Worm (Caenorhabditis elegans) whole organism, L1 larva: ENCODE data around the gene nspe-5.
A peak's percentile ranks its signal among the peaks of the same experiment; 100 is the strongest.
"Not testable (repeated sequence)": the region's sequence is repeated elsewhere in the genome, so short reads cannot be mapped to it uniquely, and the experiment has no call there.

Source experiments
- C16A3.4 ChIP-seq: fragments of 150-350 bp; optimal IDR thresholded peaks from 2 replicates; lab custom pipeline; 2014; ENCODE audit warnings: missing biosample characterization, missing genetic modification characterization
- F16B12.6 ChIP-seq: fragments of 150-350 bp; optimal IDR thresholded peaks from 2 replicates; lab custom pipeline; 2014; ENCODE audit warnings: missing biosample characterization, missing genetic modification characterization
- alr-1 ChIP-seq: fragments of 200-800 bp; sonication (Bioruptor generic); optimal IDR thresholded peaks from 2 replicates; lab custom pipeline; 2018; ENCODE audit warnings: borderline replicate concordance, mild to moderate bottlenecking, missing genetic modification characterization, missing compliant biosample characterization
- blmp-1 ChIP-seq: fragments of 150-350 bp; optimal IDR thresholded peaks from 2 replicates; lab custom pipeline; 2014; ENCODE audit warnings: missing biosample characterization, missing genetic modification characterization
- ceh-82 ChIP-seq, 3 experiments: fragments of 150-350 bp in 1 of 3; sonication (generic microtip) in 2 of 3; optimal IDR thresholded peaks; 2 replicates each; lab custom pipeline; 2014 to 2017; ENCODE audit warnings: missing biosample characterization in 3 of 3, missing genetic modification characterization in 3 of 3
- ceh-88 ChIP-seq: fragments of 200-800 bp; sonication (Bioruptor generic); IDR thresholded peaks from 2 replicates; pipeline ENCODE4 v1.3.6; 2022; ENCODE audit warnings: missing genetic modification characterization, missing compliant biosample characterization
- ceh-90 ChIP-seq: sonication (generic microtip); optimal IDR thresholded peaks from 2 replicates; lab custom pipeline; 2016; ENCODE audit warnings: missing genetic modification characterization, missing compliant biosample characterization
- ces-1 ChIP-seq: fragments of 150-350 bp; optimal IDR thresholded peaks from 2 replicates; lab custom pipeline; 2014; ENCODE audit warnings: missing biosample characterization, missing genetic modification reagents, missing genetic modification characterization
- dpl-1 ChIP-seq, 3 experiments: fragments of 150-350 bp in 2 of 3; sonication (generic microtip) in 1 of 3; optimal IDR thresholded peaks; 2 replicates each; lab custom pipeline; 2014 to 2017; ENCODE audit warnings: missing biosample characterization in 3 of 3, missing genetic modification characterization in 3 of 3, missing genetic modification reagents in 3 of 3
- dsc-1 ChIP-seq: sonication (generic microtip); optimal IDR thresholded peaks from 2 replicates; lab custom pipeline; 2016; ENCODE audit warnings: mild to moderate bottlenecking, missing genetic modification characterization, missing compliant biosample characterization
- egl-13 ChIP-seq: sonication (generic microtip); optimal IDR thresholded peaks from 2 replicates; lab custom pipeline; 2016; ENCODE audit warnings: missing genotype, missing genetic modification reagents, missing genetic modification characterization, missing compliant biosample characterization
- elt-3 ChIP-seq, 6 experiments: fragments of 150-350 bp in 1 of 6; sonication (generic microtip); optimal IDR thresholded peaks; 2 replicates each; lab custom pipeline; 2017 to 2018; ENCODE audit warnings: missing biosample characterization in 6 of 6, missing genetic modification characterization in 6 of 6, inconsistent platforms in 1 of 6
- ets-5 ChIP-seq: fragments of 200-800 bp; sonication (Bioruptor generic); IDR thresholded peaks from 2 replicates; pipeline ENCODE4 v1.3.6; 2022; ENCODE audit warnings: missing genetic modification characterization, missing compliant biosample characterization
- fkh-4 ChIP-seq: sonication (generic microtip); optimal IDR thresholded peaks from 2 replicates; lab custom pipeline; 2016; ENCODE audit warnings: missing compliant biosample characterization, missing genetic modification characterization, borderline replicate concordance
- grh-1 ChIP-seq: fragments of 200-800 bp; sonication (Bioruptor generic); IDR thresholded peaks from 2 replicates; pipeline ENCODE4 v1.3.6; 2022; ENCODE audit warnings: missing genetic modification reagents, missing genetic modification characterization, missing compliant biosample characterization
- hlh-4 ChIP-seq: sonication (generic microtip); optimal IDR thresholded peaks from 2 replicates; lab custom pipeline; 2016; ENCODE audit warnings: mild to moderate bottlenecking, missing genetic modification characterization, missing compliant biosample characterization
- hpl-2 ChIP-seq: fragments of 150-350 bp; optimal IDR thresholded peaks from 2 replicates; lab custom pipeline; 2014; ENCODE audit warnings: missing biosample characterization, missing genetic modification reagents, missing genetic modification characterization
- jun-1 ChIP-seq: fragments of 150-350 bp; optimal IDR thresholded peaks from 2 replicates; lab custom pipeline; 2014; ENCODE audit warnings: missing biosample characterization, missing genetic modification reagents, missing genetic modification characterization
- lin-14 ChIP-seq: fragments of 200-800 bp; sonication (Bioruptor generic); optimal IDR thresholded peaks from 2 replicates; lab custom pipeline; 2018; ENCODE audit warnings: mild to moderate bottlenecking, missing genetic modification characterization, moderate library complexity, missing compliant biosample characterization
- lin-35 ChIP-seq, 2 experiments: fragments of 150-350 bp; optimal IDR thresholded peaks; 2 replicates each; lab custom pipeline; 2014; ENCODE audit warnings: missing biosample characterization in 2 of 2, missing genetic modification characterization in 2 of 2, missing genetic modification reagents in 2 of 2
- lsy-2 ChIP-seq, 2 experiments: fragments of 150-350 bp; optimal IDR thresholded peaks; 2 replicates each; lab custom pipeline; 2014; ENCODE audit warnings: missing biosample characterization in 2 of 2, missing genetic modification characterization in 2 of 2
- mab-9 ChIP-seq: fragments of 200-800 bp; sonication (Bioruptor generic); IDR thresholded peaks from 2 replicates; pipeline ENCODE4 v1.3.6; 2022; ENCODE audit warnings: missing genetic modification reagents, missing genetic modification characterization, missing compliant biosample characterization
- mdl-1 ChIP-seq, 2 experiments: fragments of 150-350 bp; optimal IDR thresholded peaks; 2 replicates each; lab custom pipeline; 2014 to 2017; ENCODE audit warnings: missing biosample characterization in 2 of 2, missing genetic modification characterization in 2 of 2, inconsistent platforms in 1 of 2
- nhr-19 ChIP-seq: fragments of 200-800 bp; sonication (Bioruptor generic); conservative IDR thresholded peaks from 2 replicates; pipeline ENCODE4 v1.3.6; 2022; ENCODE audit warnings: missing genetic modification characterization, missing compliant biosample characterization
- nhr-20 ChIP-seq: sonication (generic microtip); optimal IDR thresholded peaks from 2 replicates; lab custom pipeline; 2016; ENCODE audit warnings: mild to moderate bottlenecking, missing genetic modification characterization, missing compliant biosample characterization
- nhr-47 ChIP-seq: sonication (generic microtip); optimal IDR thresholded peaks from 2 replicates; lab custom pipeline; 2016; ENCODE audit warnings: mild to moderate bottlenecking, missing genetic modification characterization, moderate library complexity, missing compliant biosample characterization
- nhr-71 ChIP-seq: sonication (generic microtip); optimal IDR thresholded peaks from 2 replicates; lab custom pipeline; 2016; ENCODE audit warnings: mild to moderate bottlenecking, missing genetic modification characterization, moderate library complexity, missing compliant biosample characterization
- nhr-77 ChIP-seq: fragments of 150-350 bp; optimal IDR thresholded peaks from 2 replicates; lab custom pipeline; 2014; ENCODE audit warnings: missing biosample characterization, missing genetic modification characterization
- nhr-85 ChIP-seq: sonication (generic microtip); peaks from one replicate; lab custom pipeline; 2016; ENCODE audit warnings: missing genetic modification characterization, inconsistent platforms, missing compliant biosample characterization
- nhr-90 ChIP-seq: sonication (generic microtip); optimal IDR thresholded peaks from 2 replicates; lab custom pipeline; 2016; ENCODE audit warnings: mild to moderate bottlenecking, missing genetic modification characterization, missing compliant biosample characterization; ENCODE audit not compliant: poor library complexity
- pqm-1 ChIP-seq: sonication (generic microtip); optimal IDR thresholded peaks from 3 replicates; lab custom pipeline; 2017; ENCODE audit warnings: missing biosample characterization, missing genetic modification characterization
- rnt-1 ChIP-seq: sonication (generic microtip); optimal IDR thresholded peaks from 2 replicates; lab custom pipeline; 2016; ENCODE audit warnings: mild to moderate bottlenecking, missing genetic modification characterization, moderate library complexity, missing compliant biosample characterization
- snpc-4 ChIP-seq: fragments of 150-350 bp; optimal IDR thresholded peaks from 2 replicates; lab custom pipeline; 2014; ENCODE audit warnings: missing biosample characterization, missing genetic modification characterization
- snu-23 ChIP-seq: sonication (generic microtip); optimal IDR thresholded peaks from 2 replicates; lab custom pipeline; 2016; ENCODE audit warnings: missing genetic modification characterization, missing compliant biosample characterization
- sox-4 ChIP-seq: sonication (generic microtip); optimal IDR thresholded peaks from 2 replicates; lab custom pipeline; 2016; ENCODE audit warnings: missing genetic modification characterization, missing compliant biosample characterization
- sptf-1 ChIP-seq: fragments of 150-350 bp; optimal IDR thresholded peaks from 2 replicates; lab custom pipeline; 2014; ENCODE audit warnings: missing biosample characterization, missing genetic modification characterization
- swsn-7 ChIP-seq: sonication (generic microtip); optimal IDR thresholded peaks from 2 replicates; lab custom pipeline; 2016; ENCODE audit warnings: missing genetic modification characterization, missing compliant biosample characterization
- tbx-2 ChIP-seq: sonication (generic microtip); optimal IDR thresholded peaks from 2 replicates; lab custom pipeline; 2016; ENCODE audit warnings: missing genetic modification characterization, missing compliant biosample characterization
- tlp-1 ChIP-seq: fragments of 150-350 bp; optimal IDR thresholded peaks from 2 replicates; lab custom pipeline; 2014; ENCODE audit warnings: missing biosample characterization, missing genetic modification characterization
- unc-130 ChIP-seq: fragments of 150-350 bp; optimal IDR thresholded peaks from 2 replicates; lab custom pipeline; 2017; ENCODE audit warnings: missing biosample characterization, missing genetic modification characterization, inconsistent platforms
- unc-30 ChIP-seq: sonication (generic microtip); optimal IDR thresholded peaks from 2 replicates; lab custom pipeline; 2017; ENCODE audit warnings: missing biosample characterization, missing genetic modification characterization
- unc-62 ChIP-seq: fragments of 150-350 bp; optimal IDR thresholded peaks from 2 replicates; lab custom pipeline; 2014; ENCODE audit warnings: missing biosample characterization, missing genetic modification reagents, missing genetic modification characterization
- vab-15 ChIP-seq: sonication (generic microtip); optimal IDR thresholded peaks from 2 replicates; lab custom pipeline; 2017; ENCODE audit warnings: missing genotype, mild to moderate bottlenecking, missing genetic modification characterization, missing compliant biosample characterization
- ztf-4 ChIP-seq: fragments of 150-350 bp; optimal IDR thresholded peaks from 2 replicates; lab custom pipeline; 2014; ENCODE audit warnings: missing biosample characterization, missing genetic modification characterization

The nspe-5 gene

DNA sequence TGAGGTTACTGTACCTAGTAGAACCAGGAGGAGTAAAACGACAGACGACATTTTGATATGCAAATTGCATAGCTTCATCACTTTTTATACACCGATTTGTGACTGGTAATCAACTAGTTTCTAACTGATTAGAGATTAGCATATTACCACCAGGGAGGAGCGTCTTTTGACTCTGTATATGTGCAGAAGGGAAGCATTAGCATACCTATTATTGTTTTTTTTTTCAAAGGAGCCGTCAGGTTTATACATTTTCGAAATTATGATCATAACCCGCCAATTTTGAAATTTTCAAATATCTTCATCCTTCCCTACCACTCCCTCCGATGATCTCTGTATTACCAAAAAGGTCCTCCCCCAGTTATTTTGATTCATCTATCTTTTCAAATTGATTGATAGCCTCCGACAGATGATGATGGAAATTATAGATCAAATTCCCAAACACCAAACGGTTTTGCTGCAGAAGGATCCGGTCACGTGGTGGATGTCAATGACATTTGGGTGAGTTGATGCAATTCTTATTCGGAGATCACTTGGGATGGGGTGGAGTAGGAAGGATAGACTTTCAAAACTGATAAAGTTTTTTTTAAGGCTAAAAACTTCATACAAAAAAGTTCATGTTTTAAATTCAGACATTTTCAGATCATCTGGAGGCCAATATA is 6.6 kb upstream of the nspe-5 start, which contains the start of gene nspe-8 (continued):
- TF ChIP-seq nhr-20 (tag; lab: Kevin White, UChicago), result peak; percentile 90
- TF ChIP-seq hpl-2 (GFP tag; lab: Kevin White, UChicago), result no peak
- no peak for TF ChIP-seq unc-30 (tag; lab: Kevin White, UChicago)
- no peak for TF ChIP-seq ets-5 (GFP tag; lab: Robert Waterston, UW)
- TF ChIP-seq dsc-1 (tag; lab: Kevin White, UChicago), result no peak
- peak in 1 of 2 experiments; percentile 15 for TF ChIP-seq mdl-1 (tag; optimal IDR thresholded peaks at IDR 0.05; lab: Kevin White, UChicago)
- TF ChIP-seq pqm-1 (tag; lab: Kevin White, UChicago), result no peak
- peak in 1 of 2 experiments; percentile 65 for TF ChIP-seq lin-35 (GFP tag; optimal IDR thresholded peaks at IDR 0.05; lab: Kevin White, UChicago)
- no peak for TF ChIP-seq jun-1
- TF ChIP-seq ceh-90 (tag; lab: Kevin White, UChicago), result no peak
- peak; percentile 69 for TF ChIP-seq nhr-47
- no peak for TF ChIP-seq C16A3.4
- TF ChIP-seq snpc-4 (tag; lab: Kevin White, UChicago), result no peak

DNA sequence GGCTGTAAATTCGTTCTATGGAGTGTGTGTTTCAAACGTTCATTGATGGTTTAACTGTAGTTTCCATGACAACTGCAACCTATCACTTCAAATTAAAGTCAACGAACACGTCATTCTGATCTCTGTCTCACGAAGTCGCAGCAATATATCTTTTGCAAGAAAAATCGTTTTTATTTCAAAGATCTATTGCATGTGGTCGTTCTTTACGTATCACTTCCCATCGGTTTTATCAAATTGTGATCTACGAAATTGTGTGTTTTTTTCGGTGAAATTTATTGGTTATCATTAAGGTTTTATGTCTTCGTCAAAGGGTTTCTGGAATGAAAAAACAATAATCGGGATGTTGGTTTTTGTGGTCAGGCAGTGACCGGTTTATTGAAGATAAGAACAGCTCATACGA is 5.8 kb upstream of the nspe-5 start:
- TF ChIP-seq nhr-20 (tag; lab: Kevin White, UChicago), result peak; percentile 41
- no peak for TF ChIP-seq rnt-1 (tag; lab: Kevin White, UChicago)
- no peak for TF ChIP-seq dsc-1 (tag; lab: Kevin White, UChicago)
- TF ChIP-seq elt-3 (tag; optimal IDR thresholded peaks at IDR 0.05; lab: Kevin White, UChicago), result peak in 2 of 6 experiments; percentile 3 to 58
- TF ChIP-seq nhr-85 (tag; lab: Kevin White, UChicago), result peak; percentile 50
- peak in 1 of 2 experiments; percentile 22 for TF ChIP-seq lin-35 (GFP tag; optimal IDR thresholded peaks at IDR 0.05; lab: Kevin White, UChicago)
- TF ChIP-seq sox-4 (tag; lab: Kevin White, UChicago), result no peak
- no peak for TF ChIP-seq tlp-1 (tag; lab: Kevin White, UChicago)

DNA sequence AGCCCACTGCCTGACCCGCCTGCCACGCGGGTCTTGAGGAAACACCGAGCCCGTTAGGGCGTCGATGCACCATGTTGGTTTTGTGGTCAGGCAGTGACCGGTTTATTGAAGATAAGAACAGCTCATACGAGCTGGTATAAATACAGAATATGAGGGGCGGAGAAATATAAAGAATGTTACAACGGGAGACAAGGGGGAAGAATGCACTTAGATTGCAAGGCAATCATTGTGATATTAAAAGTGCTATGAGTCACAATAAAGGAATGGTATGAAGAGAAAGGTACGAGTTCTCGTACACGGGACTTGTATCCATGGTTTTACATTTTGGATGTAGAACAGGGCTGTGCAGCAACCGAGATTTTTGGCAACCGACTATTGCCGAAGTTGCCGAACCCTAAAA is 4.2 kb upstream of the nspe-5 start, which contains the start of gene Y38E10A.14:
Gene Y38E10A.14, minus strand, starts transcription at position 101 of the 400 bp plus-strand sequence.
- TF ChIP-seq unc-62 (GFP tag; lab: Kevin White, UChicago); sptf-1; ces-1 (GFP tag; lab: Kevin White, UChicago): not testable (repeated sequence)

ce11 chrII:12625673-12626072 is 3.0 kb upstream of the nspe-5 start:
- TF ChIP-seq nhr-77 (tag; lab: Kevin White, UChicago) (no peak), nhr-20 (tag; lab: Kevin White, UChicago) (peak; percentile 96), nhr-85 (tag; lab: Kevin White, UChicago) (peak; percentile 98), grh-1 (GFP tag; lab: Robert Waterston, UW) (peak; percentile 73), ceh-82 (tag; optimal IDR thresholded peaks at IDR 0.05; lab: Kevin White, UChicago) (no peak), ceh-90 (tag; lab: Kevin White, UChicago) (no peak), vab-15 (tag; lab: Kevin White, UChicago) (no peak), F16B12.6 (tag; lab: Kevin White, UChicago) (no peak), lin-14 (GFP tag; lab: Kevin White, UChicago) (peak; percentile 87), pqm-1 (tag; lab: Kevin White, UChicago) (no peak), dpl-1 (GFP tag; optimal IDR thresholded peaks at IDR 0.05; lab: Kevin White, UChicago) (peak in 1 of 3 experiments; percentile 33), snu-23 (GFP tag; lab: Kevin White, UChicago) (peak; percentile 62), egl-13 (no peak), blmp-1 (peak; percentile 79), lsy-2 (tag; optimal IDR thresholded peaks at IDR 0.05; lab: Kevin White, UChicago) (peak in 1 of 2 experiments; percentile 28), lin-35 (GFP tag; optimal IDR thresholded peaks at IDR 0.05; lab: Kevin White, UChicago) (peak in 1 of 2 experiments; percentile 74), ztf-4 (no peak), elt-3 (tag; optimal IDR thresholded peaks at IDR 0.05; lab: Kevin White, UChicago) (peak; percentile 68 to 97 (median 94)), nhr-90 (peak; percentile 74), fkh-4 (no peak), ceh-88 (GFP tag; lab: Robert Waterston, UW) (no peak), alr-1 (tag; lab: Kevin White, UChicago) (no peak), mdl-1 (tag; optimal IDR thresholded peaks at IDR 0.05; lab: Kevin White, UChicago) (peak in 1 of 2 experiments; percentile 75), swsn-7 (no peak), hlh-4 (tag; lab: Kevin White, UChicago) (no peak), unc-130 (tag; lab: Kevin White, UChicago) (no peak), nhr-19 (GFP tag; lab: Robert Waterston, UW) (peak; percentile 84), nhr-71 (tag; lab: Kevin White, UChicago) (peak; percentile 84), nhr-47 (peak; percentile 66), tbx-2 (tag; lab: Kevin White, UChicago) (peak; percentile 83), mab-9 (GFP tag; lab: Robert Waterston, UW) (no peak)
